Worm (Caenorhabditis elegans) whole organism, young adult: Measurements from ENCODE around the gene srw-102.

Experiments
- B0336.3 ChIP-seq: fragments of 200-800 bp; sonication (Bioruptor generic); IDR thresholded peaks from 2 replicates; pipeline ENCODE4 v1.3.6; 2022; ENCODE audit warnings: missing genetic modification characterization, missing compliant biosample characterization
- T07F8.4 ChIP-seq: sonication (generic microtip); optimal IDR thresholded peaks from 2 replicates; lab custom pipeline; 2016; ENCODE audit warnings: mild to moderate bottlenecking, missing genetic modification characterization, moderate library complexity, missing compliant biosample characterization
- Y67H2A.10 ChIP-seq: fragments of 200-800 bp; sonication (Bioruptor generic); conservative IDR thresholded peaks from 2 replicates; pipeline ENCODE4 v1.3.6; 2022; ENCODE audit warnings: missing genetic modification reagents, missing genetic modification characterization, missing compliant biosample characterization
- attf-6 ChIP-seq: fragments of 200-800 bp; sonication (Bioruptor generic); IDR thresholded peaks from 2 replicates; pipeline ENCODE4 v1.3.6; 2022; ENCODE audit warnings: missing genetic modification reagents, missing genetic modification characterization, missing compliant biosample characterization
- dpff-1 ChIP-seq: sonication (generic microtip); optimal IDR thresholded peaks from 2 replicates; lab custom pipeline; 2017; ENCODE audit warnings: mild to moderate bottlenecking, missing genetic modification characterization, missing compliant biosample characterization
- lin-40 ChIP-seq: sonication (generic microtip); optimal IDR thresholded peaks from 2 replicates; lab custom pipeline; 2016; ENCODE audit warnings: missing genetic modification characterization, mild to moderate bottlenecking, missing compliant biosample characterization, missing genotype, missing genetic modification reagents
- madf-8 ChIP-seq: fragments of 200-800 bp; sonication (Bioruptor generic); conservative IDR thresholded peaks from 2 replicates; pipeline ENCODE4 v1.3.6; 2022; ENCODE audit warnings: missing genetic modification reagents, missing genetic modification characterization, missing compliant biosample characterization
- mcd-1 ChIP-seq: fragments of 200-800 bp; sonication (Bioruptor generic); IDR thresholded peaks from 2 replicates; pipeline ENCODE4 v1.3.6; 2022; ENCODE audit warnings: missing genetic modification reagents, missing genetic modification characterization, missing compliant biosample characterization
- nfya-1 ChIP-seq: sonication (generic microtip); optimal IDR thresholded peaks from 2 replicates; lab custom pipeline; 2017; ENCODE audit warnings: antibody characterized with exemption, missing compliant biosample characterization, missing genetic modification characterization, borderline replicate concordance; ENCODE audit not compliant: insufficient read depth
- snpc-4 ChIP-seq, 5 experiments: fragments of 150-350 bp in 1 of 5; sonication (generic microtip) in 4 of 5; optimal IDR thresholded peaks; 2 replicates each; lab custom pipeline; 2014 to 2018; ENCODE audit warnings: missing genetic modification characterization in 5 of 5, missing biosample characterization in 3 of 5, antibody characterized with exemption in 2 of 5, mild to moderate bottlenecking in 2 of 5, missing compliant biosample characterization in 2 of 5, missing genotype in 2 of 5, moderate library complexity in 2 of 5, missing genetic modification reagents in 1 of 5
- tbp1 ChIP-seq: fragments of 200-800 bp; sonication (Bioruptor generic); optimal IDR thresholded peaks from 2 replicates; lab custom pipeline; 2018; ENCODE audit warnings: mild to moderate bottlenecking, missing genetic modification characterization, missing compliant biosample characterization
- unc-62 ChIP-seq: fragments of 150-350 bp; optimal IDR thresholded peaks from 2 replicates; lab custom pipeline; 2014; ENCODE audit warnings: missing biosample characterization, missing genetic modification reagents, missing genetic modification characterization
- xnd-1 ChIP-seq: sonication (generic microtip); optimal IDR thresholded peaks from 2 replicates; lab custom pipeline; 2016; ENCODE audit warnings: missing genotype, missing genetic modification reagents, missing genetic modification characterization, missing compliant biosample characterization
- zfh-2 ChIP-seq: fragments of 200-800 bp; sonication (Bioruptor generic); conservative IDR thresholded peaks from 2 replicates; pipeline ENCODE4 v1.3.6; 2022; ENCODE audit warnings: missing genetic modification reagents, missing genetic modification characterization, missing compliant biosample characterization

DNA sequence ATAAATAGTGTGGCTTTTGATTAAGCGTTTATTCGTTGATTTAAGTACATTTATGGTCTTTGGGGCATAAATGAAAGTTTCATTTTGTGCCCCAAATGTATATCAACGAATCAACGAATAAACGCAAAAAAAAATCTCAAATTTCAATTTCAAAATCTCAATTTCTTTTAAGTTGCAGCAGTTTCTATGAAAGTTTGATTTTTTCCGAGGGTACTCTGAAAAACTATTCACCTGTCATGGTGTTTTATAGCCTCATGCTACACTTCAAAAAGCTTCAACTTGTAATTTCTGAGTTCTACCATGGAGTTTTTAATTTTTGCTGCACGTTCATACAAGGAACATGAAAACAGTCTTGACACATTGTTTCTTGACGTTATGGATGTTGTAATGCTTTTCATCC, 32.5 kb downstream of the srw-102 start, which contains the start of gene ZK697.1:
- TF ChIP-seq dpff-1 (tag; lab: Kevin White, UChicago): no peak
- no peak for TF ChIP-seq Y67H2A.10 (GFP tag; lab: Robert Waterston, UW)
- TF ChIP-seq B0336.3 (GFP tag; lab: Robert Waterston, UW): no peak
- TF ChIP-seq tbp1 (GFP tag; lab: Kevin White, UChicago): no peak
- no peak for TF ChIP-seq xnd-1 (tag; lab: Kevin White, UChicago)
- TF ChIP-seq attf-6: no peak
- TF ChIP-seq nfya-1 (tag; lab: Kevin White, UChicago): no peak
- TF ChIP-seq madf-8: no peak
- TF ChIP-seq T07F8.4 (tag; lab: Kevin White, UChicago): no peak
- no peak for TF ChIP-seq unc-62
- no peak for TF ChIP-seq mcd-1 (GFP tag; lab: Robert Waterston, UW)
- TF ChIP-seq lin-40 (tag; lab: Kevin White, UChicago): no peak
- no peak for TF ChIP-seq zfh-2 (GFP tag; lab: Robert Waterston, UW)
- no peak for TF ChIP-seq snpc-4 (GFP tag; optimal IDR thresholded peaks at IDR 0.05; lab: Kevin White, UChicago)
- no peak for TF ChIP-seq snpc-4 (tag; optimal IDR thresholded peaks at IDR 0.05; lab: Kevin White, UChicago)
